Worm (Caenorhabditis elegans) whole organism, late embryonic: ENCODE results near the gene C35D10.10.

Experiments used
- F13H6.1 ChIP-seq: sonication (generic microtip); optimal IDR thresholded peaks from 2 replicates; lab custom pipeline; 2016; ENCODE audit warnings: missing genetic modification characterization, missing compliant biosample characterization
- ama-1 ChIP-seq: fragments of 150-350 bp; optimal IDR thresholded peaks from 2 replicates; lab custom pipeline; 2014
- dmd-4 ChIP-seq: sonication (generic microtip); optimal IDR thresholded peaks from 2 replicates; lab custom pipeline; 2016; ENCODE audit warnings: borderline replicate concordance, missing genetic modification characterization, missing compliant biosample characterization
- eyg-1 ChIP-seq: sonication (generic microtip); optimal IDR thresholded peaks from 2 replicates; lab custom pipeline; 2016; ENCODE audit warnings: missing genotype, missing genetic modification characterization, missing compliant biosample characterization
- nhr-11 ChIP-seq: fragments of 150-350 bp; optimal IDR thresholded peaks from 2 replicates; lab custom pipeline; 2014; ENCODE audit warnings: missing biosample characterization, missing genetic modification characterization
- pag-3 ChIP-seq: sonication (generic microtip); optimal IDR thresholded peaks from 2 replicates; lab custom pipeline; 2016; ENCODE audit warnings: missing compliant biosample characterization, missing genetic modification characterization, borderline replicate concordance
- rnt-1 ChIP-seq: sonication (generic microtip); optimal IDR thresholded peaks from 2 replicates; lab custom pipeline; 2016; ENCODE audit warnings: missing genetic modification characterization, missing compliant biosample characterization
- ttx-3 ChIP-seq: sonication (generic microtip); optimal IDR thresholded peaks from 2 replicates; lab custom pipeline; 2016; ENCODE audit warnings: missing genetic modification reagents, missing genetic modification characterization, missing compliant biosample characterization

ce11 chrIII:4861744-4862401, at the start of gene C35D10.10, which contains the start of gene C35D10.5:
- no peak for TF ChIP-seq ttx-3
- no peak for TF ChIP-seq rnt-1
- no peak for TF ChIP-seq nhr-11 (tag; lab: Kevin White, UChicago)
- TF ChIP-seq ama-1 (lab: Kevin White, UChicago), result no peak
- TF ChIP-seq F13H6.1, result no peak
- no peak for TF ChIP-seq dmd-4 (tag; lab: Kevin White, UChicago)
- TF ChIP-seq eyg-1 (tag; lab: Kevin White, UChicago), result no peak
- no peak for TF ChIP-seq pag-3 (tag; lab: Kevin White, UChicago)
